Fruit fly (Drosophila melanogaster) whole organism, embryonic: ENCODE results near the gene CG10866.
A peak's percentile ranks its signal among the peaks of the same experiment; 100 is the strongest.

ENCODE experiments used
- Ada2b ChIP-seq: fragments of 200-800 bp; sonication (Bioruptor generic); IDR thresholded peaks from 2 replicates; pipeline ENCODE4 v1.3.6; 2022; ENCODE audit warnings: missing biosample characterization, missing genetic modification characterization
- B-H1 ChIP-seq: fragments of 200-800 bp; sonication (Bioruptor generic); IDR thresholded peaks from 3 replicates; pipeline ENCODE4 v1.3.6; 2022; ENCODE audit warnings: missing biosample characterization, missing genetic modification characterization
- CG10147 ChIP-seq: fragments of 200-800 bp; sonication (Bioruptor generic); optimal IDR thresholded peaks from 2 replicates; lab custom pipeline; 2019; ENCODE audit warnings: missing biosample characterization, mild to moderate bottlenecking, missing genetic modification characterization, moderate library complexity
- CG1024 ChIP-seq: fragments of 200-800 bp; sonication (Bioruptor generic); IDR thresholded peaks from 2 replicates; pipeline ENCODE4 v1.3.6; 2022; ENCODE audit warnings: missing biosample characterization, missing genetic modification characterization
- CG10321 ChIP-seq: fragments of 200-800 bp; sonication (Bioruptor generic); IDR thresholded peaks from 2 replicates; pipeline ENCODE4 v1.3.6; 2022; ENCODE audit warnings: missing biosample characterization, missing genetic modification characterization
- CG10462 ChIP-seq: fragments of 200-800 bp; sonication (Bioruptor generic); optimal IDR thresholded peaks from 2 replicates; lab custom pipeline; 2016; ENCODE audit warnings: missing biosample characterization, missing genetic modification characterization
- CG10654 ChIP-seq: fragments of 200-800 bp; sonication (Bioruptor generic); optimal IDR thresholded peaks from 2 replicates; lab custom pipeline; 2016; ENCODE audit warnings: missing biosample characterization, missing genetic modification characterization
- CG10959 ChIP-seq: fragments of 200-800 bp; sonication (Bioruptor generic); IDR thresholded peaks from 2 replicates; pipeline ENCODE4 v1.3.6; 2022; ENCODE audit warnings: missing biosample characterization, missing genetic modification characterization
- CG11456 ChIP-seq: fragments of 200-800 bp; sonication (Bioruptor generic); IDR thresholded peaks from 3 replicates; pipeline ENCODE4 v1.3.6; 2022; ENCODE audit warnings: missing biosample characterization, missing genetic modification characterization
- CG12104 ChIP-seq: fragments of 200-800 bp; sonication (Bioruptor generic); optimal IDR thresholded peaks from 3 replicates; lab custom pipeline; 2016; ENCODE audit warnings: missing biosample characterization, missing genetic modification characterization
- CG12659 ChIP-seq: fragments of 200-800 bp; sonication (Bioruptor generic); optimal IDR thresholded peaks from 3 replicates; lab custom pipeline; 2017; ENCODE audit warnings: mild to moderate bottlenecking, missing biosample characterization, missing genetic modification reagents, missing genetic modification characterization
- CG12744 ChIP-seq: fragments of 200-800 bp; sonication (Bioruptor generic); optimal IDR thresholded peaks from 2 replicates; lab custom pipeline; 2016; ENCODE audit warnings: missing biosample characterization, missing genetic modification characterization
- CG1603 ChIP-seq: fragments of 200-800 bp; sonication (Bioruptor generic); optimal IDR thresholded peaks from 2 replicates; lab custom pipeline; 2019; ENCODE audit warnings: missing biosample characterization, mild to moderate bottlenecking, missing genetic modification characterization, moderate library complexity
- CG1647 ChIP-seq: fragments of 200-800 bp; sonication (Bioruptor generic); optimal IDR thresholded peaks from 3 replicates; lab custom pipeline; 2016; ENCODE audit warnings: missing biosample characterization, missing genetic modification characterization
- CG18599 ChIP-seq: fragments of 200-800 bp; sonication (Bioruptor generic); optimal IDR thresholded peaks from 3 replicates; lab custom pipeline; 2017; ENCODE audit warnings: missing biosample characterization, missing genetic modification characterization, mild to moderate bottlenecking, moderate library complexity, missing genetic modification reagents
- CG32532 ChIP-seq: fragments of 200-800 bp; sonication (Bioruptor generic); IDR thresholded peaks from 2 replicates; pipeline ENCODE4 v1.3.6; 2022; ENCODE audit warnings: missing biosample characterization, missing genetic modification characterization
- CG33557 ChIP-seq: fragments of 200-800 bp; sonication (Bioruptor generic); optimal IDR thresholded peaks from 2 replicates; lab custom pipeline; 2019; ENCODE audit warnings: missing biosample characterization, mild to moderate bottlenecking, missing genetic modification characterization, moderate library complexity
- CG7556 ChIP-seq: fragments of 200-800 bp; sonication (Bioruptor generic); optimal IDR thresholded peaks from 2 replicates; lab custom pipeline; 2017; ENCODE audit warnings: missing biosample characterization, mild to moderate bottlenecking, missing genetic modification characterization
- CG8290 ChIP-seq, 3 experiments: fragments of 200-800 bp; sonication (Bioruptor generic); optimal IDR thresholded peaks; 2 replicates each; lab custom pipeline; 2016 to 2019; ENCODE audit warnings: missing biosample characterization in 3 of 3, missing genetic modification characterization in 3 of 3, mild to moderate bottlenecking in 2 of 3, moderate library complexity in 1 of 3
- CHES-1-like ChIP-seq: fragments of 200-800 bp; sonication (Bioruptor generic); optimal IDR thresholded peaks from 2 replicates; lab custom pipeline; 2016; ENCODE audit warnings: missing biosample characterization, missing genetic modification characterization
- CkIIα-i1 ChIP-seq: fragments of 200-800 bp; sonication (Bioruptor generic); IDR thresholded peaks from 2 replicates; pipeline ENCODE4 v1.3.6; 2022; ENCODE audit warnings: missing biosample characterization, missing genetic modification characterization
- Dip2 ChIP-seq: fragments of 200-800 bp; sonication (Bioruptor generic); IDR thresholded peaks from 2 replicates; pipeline ENCODE4 v1.3.6; 2022; ENCODE audit warnings: missing biosample characterization, missing genetic modification characterization
- Drgx ChIP-seq: fragments of 200-800 bp; sonication (Bioruptor generic); IDR thresholded peaks from 2 replicates; pipeline ENCODE4 v1.3.6; 2022; ENCODE audit warnings: missing biosample characterization, missing genetic modification characterization
- ERR ChIP-seq: fragments of 200-800 bp; sonication (Bioruptor generic); optimal IDR thresholded peaks from 2 replicates; lab custom pipeline; 2016; ENCODE audit warnings: missing biosample characterization, missing genetic modification characterization
- Gsc ChIP-seq: fragments of 200-800 bp; sonication (Bioruptor generic); IDR thresholded peaks from 2 replicates; pipeline ENCODE4 v1.3.6; 2022; ENCODE audit warnings: missing biosample characterization, missing genetic modification characterization
- Hand ChIP-seq: fragments of 200-800 bp; sonication (Bioruptor generic); optimal IDR thresholded peaks from 2 replicates; lab custom pipeline; 2017; ENCODE audit warnings: mild to moderate bottlenecking, missing biosample characterization, missing genetic modification reagents, missing genetic modification characterization
- Hsf ChIP-seq: fragments of 200-800 bp; sonication (Bioruptor generic); optimal IDR thresholded peaks from 3 replicates; lab custom pipeline; 2016; ENCODE audit warnings: missing biosample characterization, missing genetic modification characterization
- Lpt ChIP-seq: fragments of >200 bp; optimal IDR thresholded peaks from 2 replicates; lab custom pipeline; 2018; ENCODE audit warnings: missing biosample characterization, missing genetic modification characterization
- Rx ChIP-seq: fragments of 200-800 bp; sonication (Bioruptor generic); IDR thresholded peaks from 2 replicates; pipeline ENCODE4 v1.3.6; 2022; ENCODE audit warnings: missing biosample characterization, missing genetic modification characterization
- Sox100B ChIP-seq: fragments of 200-800 bp; sonication (Bioruptor generic); optimal IDR thresholded peaks from 3 replicates; lab custom pipeline; 2018; ENCODE audit warnings: missing biosample characterization, mild to moderate bottlenecking, missing genetic modification characterization
- Sry-δ ChIP-seq: fragments of 200-800 bp; sonication (Bioruptor generic); optimal IDR thresholded peaks from 2 replicates; lab custom pipeline; 2016; ENCODE audit warnings: missing biosample characterization, missing genetic modification characterization
- Stat92E ChIP-seq, 3 experiments: fragments of >200 bp in 2 of 3; fragments of 200-800 bp in 1 of 3; sonication (Bioruptor generic) in 1 of 3; optimal IDR thresholded peaks; 2 replicates each; lab custom pipeline; 2017 to 2019; ENCODE audit warnings: missing biosample characterization in 3 of 3, missing genetic modification characterization in 3 of 3, mild to moderate bottlenecking in 1 of 3, moderate library complexity in 1 of 3
- Usf ChIP-seq: fragments of 200-800 bp; sonication (Bioruptor generic); optimal IDR thresholded peaks from 2 replicates; lab custom pipeline; 2017; ENCODE audit warnings: missing genotype, missing biosample characterization, missing genetic modification characterization
- ac ChIP-seq: fragments of 200-800 bp; sonication (Bioruptor generic); optimal IDR thresholded peaks from 3 replicates; lab custom pipeline; 2017; ENCODE audit warnings: missing biosample characterization, mild to moderate bottlenecking, missing genetic modification characterization
- ash1 ChIP-seq: fragments of 200-800 bp; sonication (Bioruptor generic); optimal IDR thresholded peaks from 2 replicates; lab custom pipeline; 2018; ENCODE audit warnings: missing biosample characterization, mild to moderate bottlenecking, missing genetic modification characterization
- az2 ChIP-seq: fragments of 200-800 bp; sonication (Bioruptor generic); optimal IDR thresholded peaks from 3 replicates; lab custom pipeline; 2016; ENCODE audit warnings: missing biosample characterization, missing genetic modification characterization
- bbx ChIP-seq: fragments of 200-800 bp; sonication (Bioruptor generic); IDR thresholded peaks from 2 replicates; pipeline ENCODE4 v1.3.6; 2022; ENCODE audit warnings: missing biosample characterization, missing genetic modification characterization; ENCODE audit not compliant: partially characterized antibody
- bcd ChIP-seq: fragments of 200-800 bp; sonication (Bioruptor generic); optimal IDR thresholded peaks from 2 replicates; lab custom pipeline; 2017; ENCODE audit warnings: missing biosample characterization, mild to moderate bottlenecking, missing genetic modification characterization
- chinmo ChIP-seq: fragments of 200-800 bp; sonication (Bioruptor generic); IDR thresholded peaks from 4 replicates; pipeline ENCODE4 v1.3.6; 2022; ENCODE audit warnings: missing biosample characterization, missing genetic modification characterization; ENCODE audit not compliant: partially characterized antibody
- ftz-f1 ChIP-seq: fragments of 200-800 bp; sonication (Bioruptor generic); optimal IDR thresholded peaks from 2 replicates; lab custom pipeline; 2016; ENCODE audit warnings: missing biosample characterization, missing genetic modification characterization
- gt ChIP-seq: fragments of 200-800 bp; sonication (Bioruptor generic); IDR thresholded peaks from 2 replicates; pipeline ENCODE4 v1.3.6; 2022; ENCODE audit warnings: missing biosample characterization, missing genetic modification characterization
- hkb ChIP-seq, 2 experiments: fragments of 200-800 bp in 1 of 2; fragments of >200 bp in 1 of 2; sonication (Bioruptor generic) in 1 of 2; IDR thresholded peaks in 1 of 2; optimal IDR thresholded peaks in 1 of 2; 2 replicates each; pipeline versions ENCODE4 v1.3.6 to Lab custom; 2017 to 2022; ENCODE audit warnings: missing biosample characterization in 1 of 2, missing genetic modification characterization in 1 of 2
- ken ChIP-seq: fragments of 200-800 bp; sonication (Bioruptor generic); IDR thresholded peaks from 3 replicates; pipeline ENCODE4 v1.3.6; 2022; ENCODE audit warnings: missing biosample characterization, missing genetic modification characterization
- pan ChIP-seq, 4 experiments: fragments of >200 bp in 3 of 4; fragments of 200-800 bp in 1 of 4; sonication (Bioruptor generic) in 1 of 4; optimal IDR thresholded peaks in 3 of 4; IDR thresholded peaks in 1 of 4; 2 replicates each; pipeline versions ENCODE4 v1.3.6 to Lab custom; 2017 to 2022; ENCODE audit warnings: missing biosample characterization in 2 of 4, missing genetic modification characterization in 2 of 4, mixed read lengths in 1 of 4
- ro ChIP-seq: fragments of 200-800 bp; sonication (Bioruptor generic); IDR thresholded peaks from 2 replicates; pipeline ENCODE4 v1.3.6; 2022; ENCODE audit warnings: missing biosample characterization, missing genetic modification characterization
- sqz ChIP-seq: fragments of 200-800 bp; sonication (Bioruptor generic); optimal IDR thresholded peaks from 3 replicates; lab custom pipeline; 2018; ENCODE audit warnings: missing biosample characterization, mild to moderate bottlenecking, missing genetic modification characterization
- tin ChIP-seq: fragments of 200-800 bp; sonication (Bioruptor generic); optimal IDR thresholded peaks from 3 replicates; lab custom pipeline; 2016; ENCODE audit warnings: missing biosample characterization, missing genetic modification characterization
- vfl ChIP-seq: fragments of 200-800 bp; sonication (Bioruptor generic); optimal IDR thresholded peaks from 2 replicates; lab custom pipeline; 2016; ENCODE audit warnings: missing biosample characterization, missing genetic modification characterization
- vvl ChIP-seq: fragments of 200-800 bp; sonication (Bioruptor generic); IDR thresholded peaks from 2 replicates; pipeline ENCODE4 v1.3.6; 2022; ENCODE audit warnings: missing biosample characterization, missing genetic modification characterization
- zen2 ChIP-seq: fragments of 200-800 bp; sonication (Bioruptor generic); IDR thresholded peaks from 3 replicates; pipeline ENCODE4 v1.3.6; 2022; ENCODE audit warnings: missing biosample characterization, missing genetic modification characterization; ENCODE audit not compliant: partially characterized antibody

The CG10866 gene

DNA sequence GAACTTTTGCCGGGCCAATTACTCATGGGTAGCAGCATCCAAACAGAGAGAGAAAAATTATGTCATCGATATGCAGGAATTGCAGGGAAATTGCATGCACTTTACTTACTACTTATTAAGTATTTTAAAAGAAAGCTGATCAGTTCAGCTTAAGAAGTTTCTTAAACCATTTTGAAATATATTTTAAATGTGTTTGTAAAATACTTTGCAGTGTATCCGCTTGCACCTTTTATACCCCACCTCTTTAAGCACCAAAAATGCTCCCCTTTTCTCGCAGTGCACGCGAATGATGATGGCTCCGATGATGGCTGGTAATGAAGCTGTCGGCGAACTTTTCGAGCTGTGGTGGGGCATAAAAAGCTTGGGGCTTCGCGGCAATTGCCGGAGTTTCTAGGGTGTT lies 14.7 kb upstream of the CG10866 start, which contains the start of gene CG14984 (continued):
- TF ChIP-seq pan (optimal IDR thresholded peaks at IDR 0.05; lab: Kevin White, UChicago): no peak
- TF ChIP-seq pan (GFP tag; optimal IDR thresholded peaks at IDR 0.05 in 1 of 2, IDR thresholded peaks at IDR 0.05 in 1 of 2): peak in 1 of 2 experiments; percentile 20
- peak; percentile 72 for TF ChIP-seq Drgx
- no peak for TF ChIP-seq zen2 (GFP tag; lab: Robert Waterston, UW)
- no peak for TF ChIP-seq CG12659
- no peak for TF ChIP-seq ken
- TF ChIP-seq Sry-δ: peak; percentile 18
- no peak for TF ChIP-seq ftz-f1
- no peak for TF ChIP-seq CG10959
- TF ChIP-seq CG11456: peak; percentile 71; the same call in 2 of the 3 replicates
- TF ChIP-seq vfl (GFP tag; lab: Kevin White, UChicago): no peak
- TF ChIP-seq CG32532 (GFP tag; lab: Robert Waterston, UW): peak; percentile 76
- TF ChIP-seq CG18599: peak; percentile 76
- peak; percentile 26 for TF ChIP-seq CG1647 (GFP tag; lab: Kevin White, UChicago)
- peak; percentile 1 for TF ChIP-seq ERR (GFP tag; lab: Kevin White, UChicago)
- no peak for TF ChIP-seq ash1 (GFP tag; lab: Kevin White, UChicago)
- TF ChIP-seq CG8290 (GFP tag; optimal IDR thresholded peaks at IDR 0.05; lab: Kevin White, UChicago): no peak
- TF ChIP-seq CG8290 (tag; optimal IDR thresholded peaks at IDR 0.05; lab: Kevin White, UChicago): peak in 1 of 2 experiments; percentile 22
- TF ChIP-seq bbx (GFP tag; lab: Robert Waterston, UW): no peak
- no peak for TF ChIP-seq CG10462 (GFP tag; lab: Kevin White, UChicago)
- no peak for TF ChIP-seq Hand (GFP tag; lab: Kevin White, UChicago)
- no peak for TF ChIP-seq Dip2 (GFP tag; lab: Robert Waterston, UW)
- no peak for TF ChIP-seq CG33557 (GFP tag; lab: Kevin White, UChicago)
- no peak for TF ChIP-seq CHES-1-like (GFP tag; lab: Kevin White, UChicago)
- peak; percentile 33 for TF ChIP-seq tin (GFP tag; lab: Kevin White, UChicago)
- no peak for TF ChIP-seq ac
- no peak for TF ChIP-seq az2 (GFP tag; lab: Kevin White, UChicago)
- no peak for TF ChIP-seq chinmo (GFP tag; lab: Robert Waterston, UW)
- TF ChIP-seq CG1603 (tag; lab: Kevin White, UChicago): no peak
- no peak for TF ChIP-seq Sox100B (GFP tag; lab: Kevin White, UChicago)
- no peak for TF ChIP-seq sqz (GFP tag; lab: Kevin White, UChicago)
- no peak for TF ChIP-seq CG12744
- TF ChIP-seq B-H1 (GFP tag; lab: Robert Waterston, UW): peak; percentile 27; the same call in 1 of the 3 replicates
- TF ChIP-seq CG12104 (GFP tag; lab: Kevin White, UChicago): no peak
- TF ChIP-seq gt (GFP tag; lab: Robert Waterston, UW): no peak
- TF ChIP-seq CkIIα-i1 (GFP tag; lab: Robert Waterston, UW): no peak
- TF ChIP-seq ro (GFP tag; lab: Robert Waterston, UW): no peak
- peak; percentile 62 for TF ChIP-seq bcd (GFP tag; lab: Kevin White, UChicago)
- TF ChIP-seq Lpt: no peak
- no peak for TF ChIP-seq Usf
- TF ChIP-seq Hsf (GFP tag; lab: Kevin White, UChicago): peak; percentile 13
- no peak; the same call in 1 of the 2 replicates for TF ChIP-seq vvl
- no peak for TF ChIP-seq hkb (optimal IDR thresholded peaks at IDR 0.05; lab: Kevin White, UChicago)
- TF ChIP-seq hkb (GFP tag; IDR thresholded peaks at IDR 0.05; lab: Robert Waterston, UW): peak; percentile 30; the same call in 1 of the 2 replicates
- no peak for TF ChIP-seq Stat92E (GFP tag; optimal IDR thresholded peaks at IDR 0.05; lab: Kevin White, UChicago)
- TF ChIP-seq CG10654 (GFP tag; lab: Kevin White, UChicago): no peak
- TF ChIP-seq Ada2b: peak; percentile 60
- no peak for TF ChIP-seq Rx (GFP tag; lab: Robert Waterston, UW)
- peak; percentile 35 for TF ChIP-seq CG7556
- TF ChIP-seq CG10147: peak; percentile 75
- no peak for TF ChIP-seq CG10321 (GFP tag; lab: Robert Waterston, UW)
- no peak for TF ChIP-seq Gsc (GFP tag; lab: Robert Waterston, UW)
- TF ChIP-seq CG1024: no peak
